Worm (Caenorhabditis elegans): Measurements from ENCODE around the gene snb-5.

snb-5 gene

DNA sequence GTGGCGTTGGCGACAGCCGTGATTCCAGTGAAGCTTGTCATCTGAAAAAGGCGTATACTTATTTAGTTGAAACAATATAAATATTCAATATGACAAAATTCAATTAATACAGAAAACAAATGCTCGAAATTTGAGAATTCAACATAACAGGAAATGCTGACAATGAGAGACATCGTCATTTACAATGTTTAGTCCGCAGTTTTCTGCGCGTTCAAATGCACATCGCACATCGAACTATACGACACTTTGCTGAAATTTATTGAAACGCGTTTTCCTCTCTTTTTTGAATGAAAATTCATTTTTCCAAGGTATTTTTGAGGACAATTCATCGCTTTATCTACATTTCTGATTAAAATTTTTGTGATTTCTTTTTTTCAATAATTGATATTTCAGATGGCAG is 41.2 kb downstream of the snb-5 start, which contains the start of the genes pbs-6 and cids-1:
TSS of gene pbs-6 (minus strand) at position 41 of the 400 bp plus-strand sequence.
TSS of gene cids-1 (plus strand) at position 394 of the 400 bp plus-strand sequence.
- peak; percentile 27 for TF ChIP-seq lin-15B (tag; optimal IDR thresholded peaks at IDR 0.05)
- TF ChIP-seq lsy-12 (tag; optimal IDR thresholded peaks at IDR 0.05), result no peak
- peak; percentile 5 for TF ChIP-seq pha-4 (tag; optimal IDR thresholded peaks at IDR 0.05)
- peak; percentile 36 for TF ChIP-seq nfya-1 (tag; optimal IDR thresholded peaks at IDR 0.05; ENCODE audit: insufficient read depth)
- no peak for TF ChIP-seq fkh-2 (tag; optimal IDR thresholded peaks at IDR 0.05)
- no peak for TF ChIP-seq unc-39 (tag; optimal IDR thresholded peaks at IDR 0.05)
- TF ChIP-seq skn-1 (tag; optimal IDR thresholded peaks at IDR 0.05), result peak; percentile 44

DNA sequence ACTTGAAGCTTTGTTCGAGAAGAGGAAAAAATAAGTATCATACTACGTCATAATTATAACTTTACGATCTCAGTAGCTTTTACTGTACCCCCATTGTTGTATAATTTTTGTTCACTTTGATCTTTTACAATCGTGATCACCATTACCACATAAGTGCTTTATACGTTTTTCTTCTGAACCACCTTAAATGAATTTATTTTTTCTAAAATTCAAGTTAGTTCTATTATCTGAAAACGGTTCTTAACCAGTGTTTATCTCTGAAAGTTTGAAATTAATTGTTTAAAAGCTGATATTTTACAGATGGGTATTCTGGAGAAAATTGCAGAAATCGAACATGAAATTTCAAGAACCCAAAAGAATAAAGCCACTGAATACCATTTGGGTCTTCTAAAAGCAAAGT is 42.7 kb downstream of the snb-5 start, which contains the start of gene C02F5.3:
TSS of gene C02F5.3 (plus strand) at position 301 of the 400 bp plus-strand sequence.
- TF ChIP-seq lin-15B (tag; optimal IDR thresholded peaks at IDR 0.05) (no peak), fkh-2 (tag; optimal IDR thresholded peaks at IDR 0.05) (no peak), fkh-10 (GFP tag; optimal IDR thresholded peaks at IDR 0.05) (no peak)

DNA sequence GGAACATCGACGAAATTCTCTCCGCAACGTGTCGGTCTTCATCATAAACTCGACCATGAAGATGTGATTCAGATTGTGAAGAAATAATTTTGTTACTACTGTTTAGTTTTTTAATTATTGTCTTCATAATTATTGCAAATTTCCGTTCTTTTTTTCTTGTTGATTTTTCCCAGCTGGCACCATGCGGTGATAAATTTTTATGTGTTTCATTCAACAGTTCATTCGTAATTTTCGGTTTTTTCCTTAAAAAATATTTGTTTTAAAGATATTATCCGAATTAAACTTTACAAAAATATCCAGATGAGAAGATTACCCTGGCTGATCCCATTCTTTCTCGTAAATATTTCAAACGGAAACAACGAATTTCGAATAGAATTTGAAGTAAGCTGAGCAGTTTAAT is 44.2 kb downstream of the snb-5 start, which contains the start of gene C02F5.13:
TSS of gene C02F5.13 (plus strand) at position 301 of the 400 bp plus-strand sequence.
- TF ChIP-seq ztf-11 (tag; optimal IDR thresholded peaks at IDR 0.05) (no peak), elt-3 (tag; optimal IDR thresholded peaks at IDR 0.05) (no peak), mdl-1 (tag; optimal IDR thresholded peaks at IDR 0.05) (no peak), nhr-28 (tag; optimal IDR thresholded peaks at IDR 0.05) (no peak), fkh-2 (tag; optimal IDR thresholded peaks at IDR 0.05) (no peak)

DNA sequence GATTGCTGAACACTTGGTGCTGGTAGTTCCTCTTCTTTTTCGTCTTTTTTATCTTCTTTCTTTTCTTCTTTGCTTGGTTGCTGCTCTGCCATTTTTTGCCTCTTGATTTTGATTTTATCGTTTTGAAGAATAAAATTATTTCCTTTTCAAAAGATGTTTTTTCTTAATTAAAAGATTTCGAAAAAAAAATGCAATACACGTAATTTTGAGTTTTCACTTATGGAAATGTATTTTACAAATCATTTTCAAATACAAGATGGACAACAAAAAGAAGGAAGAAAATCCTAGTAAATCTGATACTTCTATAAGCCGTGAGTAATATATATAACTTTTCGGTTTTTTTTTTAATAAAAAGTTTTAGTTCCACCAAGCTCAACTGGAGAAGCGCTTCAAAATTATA is 46.5 kb downstream of the snb-5 start, which contains the start of the genes C02F5.10 and C02F5.2:
TSS of gene C02F5.10 (minus strand) at position 101 of the 400 bp plus-strand sequence.
TSS of gene C02F5.2 (plus strand) at position 239 of the 400 bp plus-strand sequence.
- TF ChIP-seq sea-2 (GFP tag; optimal IDR thresholded peaks at IDR 0.05) (no peak), nhr-43 (tag; optimal IDR thresholded peaks at IDR 0.05; ENCODE audit: poor library complexity, severe bottlenecking) (no peak), nhr-12 (tag; optimal IDR thresholded peaks at IDR 0.05) (no peak), ama-1 (optimal IDR thresholded peaks at IDR 0.05) (no peak), nhr-237 (tag; optimal IDR thresholded peaks at IDR 0.05) (no peak), eor-1 (tag; optimal IDR thresholded peaks at IDR 0.05) (no peak), R02D3.7 (tag; optimal IDR thresholded peaks at IDR 0.05) (no peak), elt-3 (tag; optimal IDR thresholded peaks at IDR 0.05) (no peak), aly-2 (tag; optimal IDR thresholded peaks at IDR 0.05) (no peak)

DNA sequence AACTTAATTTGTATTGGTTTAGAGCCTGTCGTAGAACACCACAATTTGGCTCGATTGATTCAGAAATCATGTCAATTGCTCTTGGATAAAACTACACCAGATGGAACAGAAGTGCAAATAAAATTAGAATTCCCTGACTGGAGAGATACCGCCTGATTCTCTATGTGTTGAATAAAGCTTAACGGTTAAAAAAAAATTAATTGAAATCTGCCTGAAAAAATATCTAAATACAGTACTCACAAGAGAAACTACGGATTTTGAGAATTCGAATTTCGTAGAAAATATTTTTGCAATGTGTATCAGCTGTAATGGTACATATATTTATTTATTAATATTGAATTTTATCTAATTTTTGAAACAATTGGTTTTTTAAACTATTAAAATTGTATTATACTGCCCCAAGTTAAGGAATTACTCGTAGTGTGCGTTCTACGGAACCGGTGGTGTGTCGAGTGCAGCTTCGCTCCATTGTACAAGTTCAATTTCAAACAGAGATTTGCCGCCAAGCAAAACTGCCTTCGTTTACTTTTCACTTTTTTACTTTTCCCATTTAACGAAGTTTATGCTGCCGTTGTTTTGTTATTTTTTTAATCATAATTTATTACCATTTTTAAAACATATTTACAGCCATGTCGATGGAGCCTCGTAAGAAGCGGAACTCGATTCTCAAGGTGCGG is 47.3 kb downstream of the snb-5 start, which contains the start of gene knl-1:
TSS of gene knl-1 (plus strand) at position 626 of the 677 bp plus-strand sequence.
- TF ChIP-seq pha-4 (tag; optimal IDR thresholded peaks at IDR 0.05), result peak; percentile 94
- no peak for TF ChIP-seq nhr-43 (tag; optimal IDR thresholded peaks at IDR 0.05; ENCODE audit: poor library complexity, severe bottlenecking)
- no peak for TF ChIP-seq mdl-1 (tag; optimal IDR thresholded peaks at IDR 0.05)
- peak; percentile 52 for TF ChIP-seq nfya-1 (tag; optimal IDR thresholded peaks at IDR 0.05; ENCODE audit: insufficient read depth)
- TF ChIP-seq nhr-25 (tag; optimal IDR thresholded peaks at IDR 0.05), result peak; percentile 28
- peak; percentile 44 for TF ChIP-seq lin-39 (tag; optimal IDR thresholded peaks at IDR 0.05)
- TF ChIP-seq pqm-1 (tag; optimal IDR thresholded peaks at IDR 0.05), result peak; percentile 5
- no peak for TF ChIP-seq egl-27 (tag; optimal IDR thresholded peaks at IDR 0.05)
- TF ChIP-seq nhr-11 (tag; optimal IDR thresholded peaks at IDR 0.05), result no peak
- TF ChIP-seq unc-62 (GFP tag; optimal IDR thresholded peaks at IDR 0.05), result no peak
- no peak for TF ChIP-seq tbx-2 (tag; optimal IDR thresholded peaks at IDR 0.05)
- peak; percentile 28 for TF ChIP-seq elt-2 (tag; optimal IDR thresholded peaks at IDR 0.05)
- TF ChIP-seq skn-1 (tag; optimal IDR thresholded peaks at IDR 0.05), result no peak
- TF ChIP-seq mml-1 (tag; optimal IDR thresholded peaks at IDR 0.05), result no peak
- TF ChIP-seq aly-2 (tag; optimal IDR thresholded peaks at IDR 0.05), result no peak
- no peak for TF ChIP-seq nhr-67 (tag; optimal IDR thresholded peaks at IDR 0.05)
- TF ChIP-seq lin-15B (tag; optimal IDR thresholded peaks at IDR 0.05), result peak; percentile 69
- TF ChIP-seq nhr-28 (tag; optimal IDR thresholded peaks at IDR 0.05), result no peak
- TF ChIP-seq ZK546.5 (tag; optimal IDR thresholded peaks at IDR 0.05), result no peak
- TF ChIP-seq snpc-4 (tag; optimal IDR thresholded peaks at IDR 0.05), result no peak
- TF ChIP-seq sea-2 (GFP tag; optimal IDR thresholded peaks at IDR 0.05), result no peak
- no peak for TF ChIP-seq daf-12 (tag; optimal IDR thresholded peaks at IDR 0.05)
- no peak for TF ChIP-seq egl-5 (tag; optimal IDR thresholded peaks at IDR 0.05)
- TF ChIP-seq R02D3.7 (tag; optimal IDR thresholded peaks at IDR 0.05), result peak; percentile 9
- no peak for TF ChIP-seq zag-1 (tag; optimal IDR thresholded peaks at IDR 0.05)
- TF ChIP-seq jun-1 (tag; optimal IDR thresholded peaks at IDR 0.05), result peak; percentile 6
- TF ChIP-seq ceh-28 (tag; optimal IDR thresholded peaks at IDR 0.05), result no peak
- TF ChIP-seq nhr-76 (tag; optimal IDR thresholded peaks at IDR 0.05), result no peak
- TF ChIP-seq nhr-23 (tag; optimal IDR thresholded peaks at IDR 0.05), result peak; percentile 51
